Fruit fly (Drosophila melanogaster): ENCODE measurements around the gene CG9932.

- TF ChIP-seq CG8478 (optimal IDR thresholded peaks at IDR 0.05) (no peak), CTCF (optimal IDR thresholded peaks at IDR 0.05) (no peak)
Measured at dm6 chr2L:13056022-13056421, 3.9 kb downstream of the CG9932 start.

All from S2 (cell line).